Worm (Caenorhabditis elegans) whole organism, L2 larva: ENCODE measurements around the gene B0001.4.

Experiments
- ama-1 ChIP-seq: fragments of 150-350 bp; optimal IDR thresholded peaks from 2 replicates; lab custom pipeline; 2018; ENCODE audit warnings: inconsistent platforms
- egl-27 ChIP-seq: sonication (generic microtip); optimal IDR thresholded peaks from 3 replicates; lab custom pipeline; 2017; ENCODE audit warnings: missing biosample characterization, missing genetic modification reagents, missing genetic modification characterization
- nhr-11 ChIP-seq: fragments of 150-350 bp; optimal IDR thresholded peaks from 2 replicates; lab custom pipeline; 2014; ENCODE audit warnings: missing biosample characterization, missing genetic modification characterization
- skn-1 ChIP-seq: sonication (generic microtip); optimal IDR thresholded peaks from 2 replicates; lab custom pipeline; 2017; ENCODE audit warnings: missing biosample characterization, missing genetic modification characterization

- TF ChIP-seq egl-27 (tag; lab: Kevin White, UChicago): no peak
- no peak for TF ChIP-seq ama-1 (lab: Kevin White, UChicago)
- no peak for TF ChIP-seq nhr-11 (tag; lab: Kevin White, UChicago)
- no peak for TF ChIP-seq skn-1
Measured at ce11 chrIV:12121076-12121475, 16.9 kb downstream of the B0001.4 start, which contains the start of the genes ddb-1 and M18.6.
